Worm (Caenorhabditis elegans) whole organism, early embryonic: Measurements from ENCODE around the gene C17C3.24.

ENCODE experiments used
- ama-1 ChIP-seq: fragments of 150-350 bp; optimal IDR thresholded peaks from 2 replicates; lab custom pipeline; 2014
- ets-7 ChIP-seq: sonication (generic microtip); optimal IDR thresholded peaks from 2 replicates; lab custom pipeline; 2016; ENCODE audit warnings: missing genotype, missing genetic modification characterization, missing compliant biosample characterization
- hnd-1 ChIP-seq: sonication (generic microtip); optimal IDR thresholded peaks from 2 replicates; lab custom pipeline; 2016; ENCODE audit warnings: missing genetic modification characterization, missing compliant biosample characterization
- sea-1 ChIP-seq: fragments of 200-800 bp; sonication (Bioruptor generic); conservative IDR thresholded peaks from 2 replicates; pipeline ENCODE4 v1.3.6; 2022; ENCODE audit warnings: missing genetic modification characterization, missing compliant biosample characterization
- tbx-11 ChIP-seq: fragments of 200-800 bp; sonication (Bioruptor generic); IDR thresholded peaks from 2 replicates; pipeline ENCODE4 v1.3.6; 2022; ENCODE audit warnings: missing genetic modification characterization, missing compliant biosample characterization
- tbx-37 ChIP-seq: fragments of 200-800 bp; sonication (Bioruptor generic); conservative IDR thresholded peaks from 2 replicates; pipeline ENCODE4 v1.3.6; 2022; ENCODE audit warnings: missing genetic modification reagents, missing genetic modification characterization, missing compliant biosample characterization
- tra-4 ChIP-seq: sonication (generic microtip); optimal IDR thresholded peaks from 2 replicates; lab custom pipeline; 2017; ENCODE audit warnings: missing genetic modification characterization, missing compliant biosample characterization

DNA sequence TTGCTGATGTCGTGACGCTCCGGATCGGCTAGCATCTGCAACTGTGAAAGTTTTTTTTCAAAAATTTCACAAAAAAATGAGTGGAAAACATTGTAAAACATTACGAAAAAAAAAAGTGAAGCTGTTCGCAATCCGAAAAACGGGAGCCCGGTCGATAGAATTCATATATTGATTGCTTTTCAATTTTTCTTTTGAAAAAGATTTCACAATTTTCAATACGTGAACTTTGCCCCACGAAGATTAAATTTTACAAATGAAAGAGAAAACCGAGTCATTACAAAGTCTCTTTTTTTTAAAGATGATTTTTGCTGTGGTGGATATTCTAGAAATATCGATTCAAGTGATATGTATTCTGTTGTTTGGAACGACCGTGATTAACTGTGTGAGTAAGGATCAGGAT lies 47.2 kb downstream of the C17C3.24 start, which contains the start of gene F12A10.6:
- TF ChIP-seq sea-1 (GFP tag; lab: Robert Waterston, UW) (no peak), tra-4 (tag; lab: Kevin White, UChicago) (no peak), tbx-11 (GFP tag; lab: Robert Waterston, UW) (no peak), hnd-1 (tag; lab: Kevin White, UChicago) (no peak), ets-7 (no peak), tbx-37 (GFP tag; lab: Robert Waterston, UW) (no peak), ama-1 (no peak)
